Fruit fly (Drosophila melanogaster) whole organism, embryonic: ENCODE results near the gene Paics.

ENCODE experiments used
- Blimp-1 ChIP-seq: fragments of 200-800 bp; sonication (Bioruptor generic); optimal IDR thresholded peaks from 3 replicates; lab custom pipeline; 2018; ENCODE audit warnings: missing biosample characterization, missing genetic modification characterization, mild to moderate bottlenecking, moderate library complexity, missing genetic modification reagents
- CG10147 ChIP-seq: fragments of 200-800 bp; sonication (Bioruptor generic); optimal IDR thresholded peaks from 2 replicates; lab custom pipeline; 2019; ENCODE audit warnings: missing biosample characterization, mild to moderate bottlenecking, missing genetic modification characterization, moderate library complexity
- CG10267 ChIP-seq: fragments of 200-800 bp; sonication (Bioruptor generic); optimal IDR thresholded peaks from 2 replicates; lab custom pipeline; 2018; ENCODE audit warnings: missing biosample characterization, mild to moderate bottlenecking, missing genetic modification characterization, moderate library complexity
- CG13296 ChIP-seq: fragments of 200-800 bp; sonication (Bioruptor generic); optimal IDR thresholded peaks from 3 replicates; lab custom pipeline; 2018; ENCODE audit warnings: missing biosample characterization, mild to moderate bottlenecking, missing genetic modification characterization
- CG15011 ChIP-seq: fragments of 200-800 bp; sonication (Bioruptor generic); optimal IDR thresholded peaks from 3 replicates; lab custom pipeline; 2018; ENCODE audit warnings: missing biosample characterization, mild to moderate bottlenecking, missing genetic modification characterization
- CG15696 ChIP-seq: fragments of 200-800 bp; sonication (Bioruptor generic); optimal IDR thresholded peaks from 2 replicates; lab custom pipeline; 2019; ENCODE audit warnings: missing biosample characterization, mild to moderate bottlenecking, missing genetic modification characterization, moderate library complexity
- CG17328 ChIP-seq: fragments of 200-800 bp; sonication (Bioruptor generic); IDR thresholded peaks from 2 replicates; pipeline ENCODE4 v1.3.6; 2022; ENCODE audit warnings: missing biosample characterization, missing genetic modification characterization
- CG17385 ChIP-seq: fragments of 200-800 bp; sonication (Bioruptor generic); optimal IDR thresholded peaks from 3 replicates; lab custom pipeline; 2018; ENCODE audit warnings: missing biosample characterization, mild to moderate bottlenecking, missing genetic modification characterization
- CG17829 ChIP-seq: fragments of 200-800 bp; optimal IDR thresholded peaks from 2 replicates; lab custom pipeline; 2019; ENCODE audit warnings: missing biosample characterization, mild to moderate bottlenecking, missing genetic modification characterization, moderate library complexity
- CG18262 ChIP-seq: fragments of 200-800 bp; optimal IDR thresholded peaks from 3 replicates; lab custom pipeline; 2019; ENCODE audit warnings: missing biosample characterization, mild to moderate bottlenecking, missing genetic modification characterization, moderate library complexity
- CG3726 ChIP-seq: fragments of 200-800 bp; sonication (Bioruptor generic); IDR thresholded peaks from 3 replicates; pipeline ENCODE4, ENCODE4 v1.3.6; 2022; ENCODE audit warnings: missing biosample characterization, missing genetic modification characterization
- CG3838 ChIP-seq: fragments of 200-800 bp; sonication (Bioruptor generic); optimal IDR thresholded peaks from 3 replicates; lab custom pipeline; 2016; ENCODE audit warnings: missing biosample characterization, missing genetic modification characterization
- CG4282 ChIP-seq: fragments of 200-800 bp; sonication (Bioruptor generic); optimal IDR thresholded peaks from 2 replicates; lab custom pipeline; 2016; ENCODE audit warnings: missing biosample characterization, missing genetic modification characterization
- CG6683 ChIP-seq: fragments of 200-800 bp; sonication (Bioruptor generic); optimal IDR thresholded peaks from 2 replicates; lab custom pipeline; 2017; ENCODE audit warnings: missing biosample characterization, mild to moderate bottlenecking, missing genetic modification characterization, missing genetic modification reagents
- CG6765 ChIP-seq: fragments of 200-800 bp; sonication (Bioruptor generic); optimal IDR thresholded peaks from 3 replicates; lab custom pipeline; 2017; ENCODE audit warnings: missing biosample characterization, mild to moderate bottlenecking, missing genetic modification characterization
- CTCF ChIP-seq: fragments of 200-800 bp; sonication (Bioruptor generic); optimal IDR thresholded peaks from 2 replicates; lab custom pipeline; 2017; ENCODE audit warnings: missing biosample characterization, mild to moderate bottlenecking, missing genetic modification characterization, moderate library complexity
- Dbx ChIP-seq: fragments of 200-800 bp; sonication (Bioruptor generic); IDR thresholded peaks from 3 replicates; pipeline ENCODE4 v1.3.6; 2022; ENCODE audit warnings: missing biosample characterization, missing genetic modification characterization
- Dip2 ChIP-seq: fragments of 200-800 bp; sonication (Bioruptor generic); IDR thresholded peaks from 2 replicates; pipeline ENCODE4 v1.3.6; 2022; ENCODE audit warnings: missing biosample characterization, missing genetic modification characterization
- Elba2 ChIP-seq: fragments of 200-800 bp; sonication (Bioruptor generic); optimal IDR thresholded peaks from 3 replicates; lab custom pipeline; 2016; ENCODE audit warnings: missing biosample characterization, missing genetic modification characterization
- Gsc ChIP-seq: fragments of 200-800 bp; sonication (Bioruptor generic); IDR thresholded peaks from 2 replicates; pipeline ENCODE4 v1.3.6; 2022; ENCODE audit warnings: missing biosample characterization, missing genetic modification characterization
- Lpt ChIP-seq: fragments of >200 bp; optimal IDR thresholded peaks from 2 replicates; lab custom pipeline; 2018; ENCODE audit warnings: missing biosample characterization, missing genetic modification characterization
- Med ChIP-seq: fragments of 200-800 bp; sonication (Bioruptor generic); peaks from one replicate; lab custom pipeline; 2016; ENCODE audit warnings: missing biosample characterization, missing genetic modification characterization, mild to moderate bottlenecking, inconsistent platforms, moderate library complexity
- NC2β ChIP-seq: fragments of 200-800 bp; sonication (Bioruptor generic); optimal IDR thresholded peaks from 2 replicates; lab custom pipeline; 2016; ENCODE audit warnings: missing biosample characterization, missing genetic modification characterization
- PHDP ChIP-seq: fragments of 200-800 bp; sonication (Bioruptor generic); optimal IDR thresholded peaks from 3 replicates; lab custom pipeline; 2018; ENCODE audit warnings: missing biosample characterization, mild to moderate bottlenecking, missing genetic modification characterization, moderate library complexity
- Pdp1 ChIP-seq, 2 experiments: fragments of 200-800 bp; sonication (Bioruptor generic); optimal IDR thresholded peaks; 3 replicates each; lab custom pipeline; 2016; ENCODE audit warnings: missing biosample characterization in 2 of 2, missing genetic modification characterization in 2 of 2, mild to moderate bottlenecking in 1 of 2, moderate library complexity in 1 of 2
- Ptx1 ChIP-seq: fragments of 200-800 bp; sonication (Bioruptor generic); IDR thresholded peaks from 2 replicates; pipeline ENCODE4 v1.3.6; 2022; ENCODE audit warnings: missing biosample characterization, missing genetic modification characterization
- Ssrp ChIP-seq: fragments of 200-800 bp; sonication (Bioruptor generic); optimal IDR thresholded peaks from 2 replicates; lab custom pipeline; 2018; ENCODE audit warnings: missing biosample characterization, mild to moderate bottlenecking, missing genetic modification characterization, moderate library complexity
- Tbp ChIP-seq: fragments of >200 bp; optimal IDR thresholded peaks from 2 replicates; lab custom pipeline; 2018; ENCODE audit warnings: missing biosample characterization, missing genetic modification characterization
- Xbp1 ChIP-seq: fragments of 200-800 bp; sonication (Bioruptor generic); optimal IDR thresholded peaks from 3 replicates; lab custom pipeline; 2016; ENCODE audit warnings: missing biosample characterization, mild to moderate bottlenecking, missing genetic modification characterization
- bab2 ChIP-seq: fragments of 200-800 bp; sonication (Bioruptor generic); optimal IDR thresholded peaks from 2 replicates; lab custom pipeline; 2016; ENCODE audit warnings: missing biosample characterization, missing genetic modification characterization
- caup ChIP-seq: fragments of 200-800 bp; sonication (Bioruptor generic); optimal IDR thresholded peaks from 3 replicates; lab custom pipeline; 2017; ENCODE audit warnings: missing biosample characterization, mild to moderate bottlenecking, missing genetic modification characterization, moderate library complexity; ENCODE audit not compliant: severe bottlenecking
- croc ChIP-seq: fragments of 200-800 bp; sonication (Bioruptor generic); conservative IDR thresholded peaks from 3 replicates; pipeline ENCODE4 v1.3.6; 2022; ENCODE audit warnings: missing biosample characterization, missing genetic modification characterization
- cwo ChIP-seq: fragments of 200-800 bp; sonication (Bioruptor generic); optimal IDR thresholded peaks from 3 replicates; lab custom pipeline; 2017; ENCODE audit warnings: missing biosample characterization, missing genetic modification characterization, mild to moderate bottlenecking, moderate library complexity, missing genetic modification reagents
- da ChIP-seq: fragments of 200-800 bp; sonication (Bioruptor generic); optimal IDR thresholded peaks from 2 replicates; lab custom pipeline; 2016; ENCODE audit warnings: missing biosample characterization, missing genetic modification characterization
- esg ChIP-seq: fragments of 200-800 bp; sonication (Bioruptor generic); conservative IDR thresholded peaks from 2 replicates; pipeline ENCODE4 v1.3.6; 2022; ENCODE audit warnings: missing biosample characterization, missing genetic modification characterization
- fd96Cb ChIP-seq: fragments of 200-800 bp; sonication (Bioruptor generic); optimal IDR thresholded peaks from 2 replicates; lab custom pipeline; 2018; ENCODE audit warnings: missing biosample characterization, mild to moderate bottlenecking, missing genetic modification characterization, moderate library complexity
- ftz-f1 ChIP-seq: fragments of 200-800 bp; sonication (Bioruptor generic); optimal IDR thresholded peaks from 2 replicates; lab custom pipeline; 2016; ENCODE audit warnings: missing biosample characterization, missing genetic modification characterization
- grau ChIP-seq: fragments of 200-800 bp; optimal IDR thresholded peaks from 3 replicates; lab custom pipeline; 2019; ENCODE audit warnings: missing biosample characterization, mild to moderate bottlenecking, missing genetic modification characterization, moderate library complexity
- lilli ChIP-seq: fragments of 200-800 bp; sonication (Bioruptor generic); optimal IDR thresholded peaks from 3 replicates; lab custom pipeline; 2016; ENCODE audit warnings: missing biosample characterization, missing genetic modification characterization
- lola ChIP-seq, 3 experiments: fragments of >200 bp in 2 of 3; fragments of 200-800 bp in 1 of 3; sonication (Bioruptor generic) in 1 of 3; optimal IDR thresholded peaks; 2 replicates each; lab custom pipeline; 2017 to 2019; ENCODE audit warnings: missing biosample characterization in 3 of 3, missing genetic modification characterization in 3 of 3, mild to moderate bottlenecking in 1 of 3, moderate library complexity in 1 of 3
- nom ChIP-seq: fragments of 200-800 bp; sonication (Bioruptor generic); optimal IDR thresholded peaks from 2 replicates; lab custom pipeline; 2017; ENCODE audit warnings: missing biosample characterization, missing genetic modification characterization, mild to moderate bottlenecking, moderate library complexity, missing genetic modification reagents
- org-1 ChIP-seq: fragments of 200-800 bp; sonication (Bioruptor generic); optimal IDR thresholded peaks from 2 replicates; lab custom pipeline; 2017; ENCODE audit warnings: missing biosample characterization, missing genetic modification characterization
- pb ChIP-seq: fragments of 200-800 bp; sonication (Bioruptor generic); optimal IDR thresholded peaks from 3 replicates; lab custom pipeline; 2016; ENCODE audit warnings: missing biosample characterization, missing genetic modification characterization
- pros ChIP-seq: fragments of 200-800 bp; sonication (Bioruptor generic); optimal IDR thresholded peaks from 3 replicates; lab custom pipeline; 2019; ENCODE audit warnings: missing biosample characterization, mild to moderate bottlenecking, missing genetic modification characterization, moderate library complexity
- schlank ChIP-seq: fragments of 200-800 bp; sonication (Bioruptor generic); optimal IDR thresholded peaks from 2 replicates; lab custom pipeline; 2018; ENCODE audit warnings: missing biosample characterization, mild to moderate bottlenecking, missing genetic modification characterization
- seq ChIP-seq: fragments of 200-800 bp; sonication (Bioruptor generic); IDR thresholded peaks from 2 replicates; pipeline ENCODE4 v1.3.6; 2022; ENCODE audit warnings: missing biosample characterization, missing genetic modification characterization
- tio ChIP-seq: fragments of 200-800 bp; sonication (Bioruptor generic); optimal IDR thresholded peaks from 2 replicates; lab custom pipeline; 2017; ENCODE audit warnings: missing biosample characterization, missing genetic modification characterization, inconsistent platforms
- twi ChIP-seq: fragments of 200-800 bp; optimal IDR thresholded peaks from 2 replicates; lab custom pipeline; 2019; ENCODE audit warnings: missing biosample characterization, mild to moderate bottlenecking, missing genetic modification characterization, moderate library complexity

The Paics gene

DNA sequence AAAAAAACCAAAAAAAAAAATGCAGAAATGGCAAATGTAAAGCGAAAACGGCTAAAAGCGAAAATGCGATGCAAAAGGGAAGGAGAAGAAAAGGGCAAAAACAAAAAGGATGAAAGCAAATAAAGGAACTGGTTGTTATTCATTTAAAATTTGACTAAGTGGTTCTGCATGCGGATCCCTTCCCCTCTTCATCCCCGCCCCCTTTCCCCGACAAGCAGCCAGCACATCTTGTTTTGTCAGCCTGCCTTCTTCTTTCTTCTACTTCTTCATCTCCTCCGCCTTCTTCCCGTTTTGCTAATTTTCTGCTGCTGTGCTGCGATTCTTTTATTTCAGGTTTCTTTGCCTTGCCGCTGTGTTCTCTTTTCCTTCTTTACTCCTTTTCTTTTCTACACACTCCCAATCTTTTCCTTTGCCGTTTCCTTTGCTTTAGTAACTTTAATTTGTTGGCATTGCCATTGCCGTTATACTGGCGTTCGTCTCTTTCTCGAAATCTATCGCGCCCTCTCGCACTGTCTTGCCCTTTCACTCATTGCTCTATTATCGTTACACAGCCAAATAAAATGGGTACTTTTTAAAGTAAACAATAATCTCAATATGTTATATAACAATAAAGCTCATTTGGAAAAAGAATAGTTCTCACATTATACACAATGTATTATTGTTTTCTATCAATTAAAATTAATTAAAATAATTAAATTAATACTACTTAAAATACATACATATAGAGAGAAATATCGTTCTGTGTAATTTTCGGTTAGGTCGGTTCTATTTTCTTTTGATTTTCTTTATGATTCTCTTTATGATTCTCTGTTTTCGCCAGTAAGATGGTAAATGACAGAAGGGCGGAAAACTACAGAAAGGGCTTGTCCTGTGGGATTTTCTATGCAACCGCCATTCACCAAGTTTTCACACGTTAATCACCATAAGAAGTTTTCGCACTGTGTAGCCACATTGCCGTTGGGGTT is 12.4 kb downstream of the Paics start (continued):
- TF ChIP-seq lilli (GFP tag; lab: Kevin White, UChicago), result no peak
- TF ChIP-seq twi, result peak; percentile 35
- no peak for TF ChIP-seq CG3726 (GFP tag; lab: Robert Waterston, UW)
- peak; percentile 79 for TF ChIP-seq Blimp-1 (GFP tag; lab: Kevin White, UChicago)
- peak; percentile 78 for TF ChIP-seq grau
- TF ChIP-seq CG3838, result no peak
- TF ChIP-seq CG17829 (tag; lab: Kevin White, UChicago), result peak; percentile 86
- no peak for TF ChIP-seq bab2 (GFP tag; lab: Kevin White, UChicago)
- no peak for TF ChIP-seq Lpt (GFP tag; lab: Kevin White, UChicago)
- TF ChIP-seq da (GFP tag; lab: Kevin White, UChicago), result no peak
- peak; percentile 68 for TF ChIP-seq PHDP (tag; lab: Kevin White, UChicago)
- no peak for TF ChIP-seq Gsc (GFP tag; lab: Robert Waterston, UW)
- TF ChIP-seq schlank (tag; lab: Kevin White, UChicago), result no peak
- peak; percentile 81 for TF ChIP-seq pros (GFP tag; lab: Kevin White, UChicago)
- peak; percentile 26 for TF ChIP-seq CG13296 (GFP tag; lab: Kevin White, UChicago)
- peak; percentile 37; the same call in 1 of the 2 replicates for TF ChIP-seq CG17328 (GFP tag; lab: Robert Waterston, UW)
- 0 out of 2 replicates have a peak, but pooled peaks have one; percentile 8 for TF ChIP-seq esg
- TF ChIP-seq CTCF, result no peak
- peak; percentile 31 for TF ChIP-seq tio (GFP tag; lab: Kevin White, UChicago)
- no peak for TF ChIP-seq ftz-f1 (GFP tag; lab: Kevin White, UChicago)
- no peak for TF ChIP-seq Dip2 (GFP tag; lab: Robert Waterston, UW)
- TF ChIP-seq CG4282 (GFP tag; lab: Kevin White, UChicago), result no peak
- TF ChIP-seq pb (GFP tag; lab: Kevin White, UChicago), result no peak
- peak; percentile 48 for TF ChIP-seq nom (GFP tag; lab: Kevin White, UChicago)
- peak; percentile 88 for TF ChIP-seq CG18262 (tag; lab: Kevin White, UChicago)
- TF ChIP-seq Pdp1 (GFP tag; optimal IDR thresholded peaks at IDR 0.05; lab: Kevin White, UChicago), result peak in 1 of 2 experiments; percentile 70
- peak in 1 of 3 experiments; percentile 82 for TF ChIP-seq lola (GFP tag; optimal IDR thresholded peaks at IDR 0.05; lab: Kevin White, UChicago)
- TF ChIP-seq CG17385, result peak; percentile 32
- TF ChIP-seq org-1 (GFP tag; lab: Kevin White, UChicago), result peak; percentile 38
- TF ChIP-seq Xbp1 (GFP tag; lab: Kevin White, UChicago), result peak; percentile 21
- TF ChIP-seq Elba2, result no peak
- TF ChIP-seq CG6765 (GFP tag; lab: Kevin White, UChicago), result peak; percentile 4
- peak; percentile 54 for TF ChIP-seq Ptx1 (GFP tag; lab: Robert Waterston, UW)
- peak; percentile 68 for TF ChIP-seq fd96Cb
- TF ChIP-seq CG10267 (tag; lab: Kevin White, UChicago), result peak; percentile 76
- TF ChIP-seq CG15011 (GFP tag; lab: Kevin White, UChicago), result peak; percentile 10
- TF ChIP-seq Med (GFP tag; lab: Kevin White, UChicago), result peak; percentile 38
- TF ChIP-seq Tbp (GFP tag; lab: Kevin White, UChicago), result no peak
- TF ChIP-seq cwo (GFP tag; lab: Kevin White, UChicago), result peak; percentile 54
- TF ChIP-seq NC2β (GFP tag; lab: Kevin White, UChicago), result no peak
- TF ChIP-seq CG10147 (GFP tag; lab: Kevin White, UChicago), result peak; percentile 10
- TF ChIP-seq seq, result no peak
- TF ChIP-seq croc (GFP tag; lab: Robert Waterston, UW), result peak; percentile 29; the same call in 2 of the 3 replicates
- peak; percentile 37 for TF ChIP-seq caup (GFP tag; lab: Kevin White, UChicago)
- TF ChIP-seq Dbx (GFP tag; lab: Robert Waterston, UW), result 0 out of 3 replicates have a peak, but pooled peaks have one; percentile 10
- peak; percentile 26 for TF ChIP-seq CG6683 (GFP tag; lab: Kevin White, UChicago)
- peak; percentile 75 for TF ChIP-seq CG15696 (tag; lab: Kevin White, UChicago)
- peak; percentile 62 for TF ChIP-seq Ssrp (tag; lab: Kevin White, UChicago)
